Worm (Caenorhabditis elegans): ENCODE measurements around the gene ints-2.

ints-2 gene

ce11 chrV:14185438-14185837, at the start of gene ints-2, which contains the start of gene trm-1:
Gene ints-2, plus strand, starts transcription at chrV:14185686.
Gene trm-1, minus strand, starts transcription at chrV:14185612.
- TF ChIP-seq mxl-3 (GFP tag; optimal IDR thresholded peaks at IDR 0.05) = no peak
- no peak for TF ChIP-seq mdt-29 (GFP tag; IDR thresholded peaks at IDR 0.05)
- peak; percentile 97 for TF ChIP-seq lin-38 (GFP tag; IDR thresholded peaks at IDR 0.05)
- TF ChIP-seq dve-1 (tag; optimal IDR thresholded peaks at IDR 0.05; ENCODE audit: insufficient read depth) = peak; percentile 47
- TF ChIP-seq madf-5 (GFP tag; IDR thresholded peaks at IDR 0.05) = no peak
- TF ChIP-seq ceh-28 (tag; optimal IDR thresholded peaks at IDR 0.05) = no peak
- TF ChIP-seq unc-62 (GFP tag; optimal IDR thresholded peaks at IDR 0.05 in 1 of 2) = no peak
- TF ChIP-seq unc-62 (tag; optimal IDR thresholded peaks at IDR 0.05) = no peak
- TF ChIP-seq nhr-28 (tag; optimal IDR thresholded peaks at IDR 0.05) = peak; percentile 28
- no peak for TF ChIP-seq F10B5.3 (tag; optimal IDR thresholded peaks at IDR 0.05)
- peak; percentile 63 for TF ChIP-seq T20F7.1 (GFP tag; optimal IDR thresholded peaks at IDR 0.05)
- peak; percentile 38; the same call in 1 of the 2 replicates for TF ChIP-seq hmg-1.1 (GFP tag; IDR thresholded peaks at IDR 0.05)
- TF ChIP-seq mes-2 (tag; optimal IDR thresholded peaks at IDR 0.05; ENCODE audit: poor library complexity, severe bottlenecking) = peak; percentile 85
- no peak for TF ChIP-seq ZK546.5 (tag; optimal IDR thresholded peaks at IDR 0.05)
- TF ChIP-seq mxl-2 (GFP tag; conservative IDR thresholded peaks at IDR 0.05) = no peak
- TF ChIP-seq lin-13 (GFP tag; optimal IDR thresholded peaks at IDR 0.05) = no peak
- no peak for TF ChIP-seq ctbp-1 (GFP tag; IDR thresholded peaks at IDR 0.05)
- TF ChIP-seq dmd-6 (GFP tag; IDR thresholded peaks at IDR 0.05) = peak; percentile 24; the same call in 1 of the 2 replicates
- no peak for TF ChIP-seq pqm-1 (tag; optimal IDR thresholded peaks at IDR 0.05)
- no peak for TF ChIP-seq nhr-48 (tag; optimal IDR thresholded peaks at IDR 0.05)
- TF ChIP-seq ztf-7 (tag; optimal IDR thresholded peaks at IDR 0.05) = no peak
- TF ChIP-seq pha-4 (GFP tag; IDR thresholded peaks at IDR 0.05) = no peak
- TF ChIP-seq pha-4 (tag; optimal IDR thresholded peaks at IDR 0.05) = no peak
- TF ChIP-seq Y75B8A.6 (GFP tag; IDR thresholded peaks at IDR 0.05) = no peak
- no peak for TF ChIP-seq arid-1 (GFP tag; conservative IDR thresholded peaks at IDR 0.05)
- no peak for TF ChIP-seq madf-9 (GFP tag; conservative IDR thresholded peaks at IDR 0.05)
- TF ChIP-seq ceh-44 (GFP tag; IDR thresholded peaks at IDR 0.05) = no peak
- TF ChIP-seq nhr-77 (tag; optimal IDR thresholded peaks at IDR 0.05) = peak; percentile 46
- TF ChIP-seq daf-16 (GFP tag; optimal IDR thresholded peaks at IDR 0.05) = no peak
- no peak for TF ChIP-seq daf-16 (tag; optimal IDR thresholded peaks at IDR 0.05)
- no peak for TF ChIP-seq spr-3 (GFP tag; optimal IDR thresholded peaks at IDR 0.05)
- no peak for TF ChIP-seq F44E2.7 (GFP tag; IDR thresholded peaks at IDR 0.05)
- no peak for TF ChIP-seq daf-12 (tag; optimal IDR thresholded peaks at IDR 0.05)
- no peak for TF ChIP-seq F37D6.2 (tag; optimal IDR thresholded peaks at IDR 0.05)
- TF ChIP-seq mdl-1 (tag; optimal IDR thresholded peaks at IDR 0.05) = no peak
- no peak for TF ChIP-seq aly-2 (tag; optimal IDR thresholded peaks at IDR 0.05)
- no peak for TF ChIP-seq nhr-102 (tag; optimal IDR thresholded peaks at IDR 0.05)
- TF ChIP-seq lin-39 (tag; optimal IDR thresholded peaks at IDR 0.05) = no peak
- TF ChIP-seq dmd-9 (GFP tag; IDR thresholded peaks at IDR 0.05) = no peak
- no peak for TF ChIP-seq lin-29 (GFP tag; IDR thresholded peaks at IDR 0.05)
- peak; percentile 8 for TF ChIP-seq nhr-11 (tag; optimal IDR thresholded peaks at IDR 0.05)
- peak; percentile 53 for TF ChIP-seq rbr-2 (tag; optimal IDR thresholded peaks at IDR 0.05)
- TF ChIP-seq Y105C5A.15 (GFP tag; IDR thresholded peaks at IDR 0.05) = no peak
- TF ChIP-seq ceh-62 (tag; optimal IDR thresholded peaks at IDR 0.05) = no peak
- TF ChIP-seq lsy-2 (tag; optimal IDR thresholded peaks at IDR 0.05) = peak in 1 of 2 experiments; percentile 77
- TF ChIP-seq jun-1 (tag; optimal IDR thresholded peaks at IDR 0.05) = no peak
- no peak for TF ChIP-seq unc-130 (GFP tag; optimal IDR thresholded peaks at IDR 0.05)
- no peak for TF ChIP-seq zfp-3 (GFP tag; conservative IDR thresholded peaks at IDR 0.05)
- no peak for TF ChIP-seq snpc-4 (tag; optimal IDR thresholded peaks at IDR 0.05)
- no peak for TF ChIP-seq nhr-25 (tag; optimal IDR thresholded peaks at IDR 0.05; ENCODE audit: borderline replicate concordance, insufficient read depth)
- peak; percentile 28 for TF ChIP-seq fkh-10 (GFP tag; optimal IDR thresholded peaks at IDR 0.05)
- peak; percentile 83 for TF ChIP-seq lin-15B (tag; optimal IDR thresholded peaks at IDR 0.05)

Measured in whole organism, L4 larva.